Fruit fly (Drosophila melanogaster) whole organism, embryonic: Measurements from ENCODE around the gene CycG.

ENCODE experiments used
- CG11398 ChIP-seq: fragments of 200-800 bp; sonication (Bioruptor generic); optimal IDR thresholded peaks from 2 replicates; lab custom pipeline; 2016; ENCODE audit warnings: missing biosample characterization, missing genetic modification characterization
- CG11456 ChIP-seq: fragments of 200-800 bp; sonication (Bioruptor generic); IDR thresholded peaks from 3 replicates; pipeline ENCODE4 v1.3.6; 2022; ENCODE audit warnings: missing biosample characterization, missing genetic modification characterization
- CG11723 ChIP-seq: fragments of 200-800 bp; sonication (Bioruptor generic); optimal IDR thresholded peaks from 2 replicates; lab custom pipeline; 2017; ENCODE audit warnings: missing biosample characterization, mild to moderate bottlenecking, missing genetic modification characterization
- CG13296 ChIP-seq: fragments of 200-800 bp; sonication (Bioruptor generic); optimal IDR thresholded peaks from 3 replicates; lab custom pipeline; 2018; ENCODE audit warnings: missing biosample characterization, mild to moderate bottlenecking, missing genetic modification characterization
- CG14014 ChIP-seq: fragments of 200-800 bp; sonication (Bioruptor generic); IDR thresholded peaks from 2 replicates; pipeline ENCODE4 v1.3.6; 2022; ENCODE audit warnings: missing biosample characterization, missing genetic modification characterization
- CG1602 ChIP-seq: fragments of 200-800 bp; sonication (Bioruptor generic); optimal IDR thresholded peaks from 3 replicates; lab custom pipeline; 2016; ENCODE audit warnings: missing biosample characterization, missing genetic modification characterization
- CG1647 ChIP-seq: fragments of 200-800 bp; sonication (Bioruptor generic); optimal IDR thresholded peaks from 3 replicates; lab custom pipeline; 2016; ENCODE audit warnings: missing biosample characterization, missing genetic modification characterization
- CG17328 ChIP-seq: fragments of 200-800 bp; sonication (Bioruptor generic); IDR thresholded peaks from 2 replicates; pipeline ENCODE4 v1.3.6; 2022; ENCODE audit warnings: missing biosample characterization, missing genetic modification characterization
- CG1832 ChIP-seq: fragments of 200-800 bp; sonication (Bioruptor generic); optimal IDR thresholded peaks from 2 replicates; lab custom pipeline; 2017; ENCODE audit warnings: missing biosample characterization, mild to moderate bottlenecking, missing genetic modification characterization, inconsistent platforms
- CG30403 ChIP-seq: fragments of 200-800 bp; sonication (Bioruptor generic); optimal IDR thresholded peaks from 3 replicates; lab custom pipeline; 2016; ENCODE audit warnings: missing biosample characterization, missing genetic modification characterization
- CG3163 ChIP-seq: fragments of 200-800 bp; sonication (Bioruptor generic); optimal IDR thresholded peaks from 3 replicates; lab custom pipeline; 2016; ENCODE audit warnings: missing biosample characterization, missing genetic modification characterization
- CG4404 ChIP-seq: fragments of 200-800 bp; sonication (Bioruptor generic); IDR thresholded peaks from 2 replicates; pipeline ENCODE4 v1.3.6; 2022; ENCODE audit warnings: missing biosample characterization, missing genetic modification characterization
- CG4854 ChIP-seq: fragments of 200-800 bp; sonication (Bioruptor generic); optimal IDR thresholded peaks from 2 replicates; lab custom pipeline; 2016; ENCODE audit warnings: missing biosample characterization, missing genetic modification characterization, inconsistent platforms
- CG5953 ChIP-seq: fragments of 200-800 bp; sonication (Bioruptor generic); IDR thresholded peaks from 2 replicates; pipeline ENCODE4 v1.3.6; 2022; ENCODE audit warnings: missing biosample characterization, missing genetic modification characterization
- CG6254 ChIP-seq: fragments of 200-800 bp; sonication (Bioruptor generic); optimal IDR thresholded peaks from 3 replicates; lab custom pipeline; 2017; ENCODE audit warnings: mild to moderate bottlenecking, missing biosample characterization, missing genetic modification reagents, missing genetic modification characterization
- CG6689 ChIP-seq: fragments of 200-800 bp; sonication (Bioruptor generic); IDR thresholded peaks from 2 replicates; pipeline ENCODE4 v1.3.6; 2022; ENCODE audit warnings: missing biosample characterization, missing genetic modification characterization
- CG6813 ChIP-seq: fragments of 200-800 bp; sonication (Bioruptor generic); optimal IDR thresholded peaks from 2 replicates; lab custom pipeline; 2017; ENCODE audit warnings: missing biosample characterization, missing genetic modification characterization, mild to moderate bottlenecking, moderate library complexity, missing genetic modification reagents
- CG7271 ChIP-seq: fragments of 200-800 bp; sonication (Bioruptor generic); optimal IDR thresholded peaks from 2 replicates; lab custom pipeline; 2018; ENCODE audit warnings: missing biosample characterization, mild to moderate bottlenecking, missing genetic modification characterization, moderate library complexity
- CG7372 ChIP-seq: fragments of 200-800 bp; sonication (Bioruptor generic); IDR thresholded peaks from 2 replicates; pipeline ENCODE4 v1.3.6; 2022; ENCODE audit warnings: missing biosample characterization, missing genetic modification characterization
- CG7963 ChIP-seq: fragments of 200-800 bp; sonication (Bioruptor generic); IDR thresholded peaks from 3 replicates; pipeline ENCODE4 v1.3.6; 2022; ENCODE audit warnings: missing biosample characterization, missing genetic modification characterization; ENCODE audit not compliant: partially characterized antibody
- CG7987 ChIP-seq: fragments of 200-800 bp; sonication (Bioruptor generic); optimal IDR thresholded peaks from 2 replicates; lab custom pipeline; 2018; ENCODE audit warnings: missing biosample characterization, mild to moderate bottlenecking, missing genetic modification characterization, moderate library complexity
- D19A ChIP-seq: fragments of 200-800 bp; optimal IDR thresholded peaks from 3 replicates; lab custom pipeline; 2019; ENCODE audit warnings: missing biosample characterization, mild to moderate bottlenecking, missing genetic modification characterization, moderate library complexity
- Dek ChIP-seq: fragments of 200-800 bp; sonication (Bioruptor generic); optimal IDR thresholded peaks from 3 replicates; lab custom pipeline; 2019; ENCODE audit warnings: missing biosample characterization, mild to moderate bottlenecking, missing genetic modification characterization, moderate library complexity
- Fer3 ChIP-seq: fragments of 200-800 bp; sonication (Bioruptor generic); optimal IDR thresholded peaks from 2 replicates; lab custom pipeline; 2018; ENCODE audit warnings: missing biosample characterization, mild to moderate bottlenecking, missing genetic modification characterization, moderate library complexity
- HmgZ ChIP-seq: fragments of 200-800 bp; sonication (Bioruptor generic); optimal IDR thresholded peaks from 2 replicates; lab custom pipeline; 2018; ENCODE audit warnings: missing biosample characterization, mild to moderate bottlenecking, missing genetic modification characterization
- Hr39 ChIP-seq: fragments of >200 bp; optimal IDR thresholded peaks from 2 replicates; lab custom pipeline; 2017
- Hsf ChIP-seq: fragments of 200-800 bp; sonication (Bioruptor generic); optimal IDR thresholded peaks from 3 replicates; lab custom pipeline; 2016; ENCODE audit warnings: missing biosample characterization, missing genetic modification characterization
- NC2α ChIP-seq: fragments of 200-800 bp; sonication (Bioruptor generic); optimal IDR thresholded peaks from 2 replicates; lab custom pipeline; 2016; ENCODE audit warnings: missing biosample characterization, missing genetic modification characterization
- Optix ChIP-seq: fragments of 200-800 bp; sonication (Bioruptor generic); IDR thresholded peaks from 3 replicates; pipeline ENCODE4 v1.3.6; 2022; ENCODE audit warnings: missing biosample characterization, missing genetic modification characterization
- Spps ChIP-seq: fragments of 200-800 bp; sonication (Bioruptor generic); optimal IDR thresholded peaks from 2 replicates; lab custom pipeline; 2018; ENCODE audit warnings: missing biosample characterization, mild to moderate bottlenecking, missing genetic modification characterization
- ac ChIP-seq: fragments of 200-800 bp; sonication (Bioruptor generic); optimal IDR thresholded peaks from 3 replicates; lab custom pipeline; 2017; ENCODE audit warnings: missing biosample characterization, mild to moderate bottlenecking, missing genetic modification characterization
- cas ChIP-seq: fragments of 200-800 bp; sonication (Bioruptor generic); IDR thresholded peaks from 2 replicates; pipeline ENCODE4 v1.3.6; 2022; ENCODE audit warnings: missing biosample characterization, missing genetic modification characterization
- crc ChIP-seq: fragments of 200-800 bp; sonication (Bioruptor generic); optimal IDR thresholded peaks from 2 replicates; lab custom pipeline; 2016; ENCODE audit warnings: missing biosample characterization, missing genetic modification characterization
- danr ChIP-seq: fragments of 200-800 bp; sonication (Bioruptor generic); IDR thresholded peaks from 2 replicates; pipeline ENCODE4 v1.3.6; 2022; ENCODE audit warnings: missing biosample characterization, missing genetic modification characterization
- ewg ChIP-seq: fragments of 200-800 bp; sonication (Bioruptor generic); optimal IDR thresholded peaks from 3 replicates; lab custom pipeline; 2017; ENCODE audit warnings: mild to moderate bottlenecking, missing biosample characterization, missing genetic modification reagents, missing genetic modification characterization
- exex ChIP-seq: fragments of 200-800 bp; sonication (Bioruptor generic); optimal IDR thresholded peaks from 4 replicates; lab custom pipeline; 2018; ENCODE audit warnings: missing biosample characterization, mild to moderate bottlenecking, missing genetic modification characterization, moderate library complexity
- fd96Cb ChIP-seq: fragments of 200-800 bp; sonication (Bioruptor generic); optimal IDR thresholded peaks from 2 replicates; lab custom pipeline; 2018; ENCODE audit warnings: missing biosample characterization, mild to moderate bottlenecking, missing genetic modification characterization, moderate library complexity
- fru ChIP-seq: fragments of >200 bp; optimal IDR thresholded peaks from 2 replicates; lab custom pipeline; 2017
- gem ChIP-seq: fragments of 200-800 bp; sonication (Bioruptor generic); optimal IDR thresholded peaks from 2 replicates; lab custom pipeline; 2019; ENCODE audit warnings: missing biosample characterization, mild to moderate bottlenecking, missing genetic modification characterization, moderate library complexity
- gt ChIP-seq: fragments of 200-800 bp; sonication (Bioruptor generic); IDR thresholded peaks from 2 replicates; pipeline ENCODE4 v1.3.6; 2022; ENCODE audit warnings: missing biosample characterization, missing genetic modification characterization
- knrl ChIP-seq: fragments of 200-800 bp; sonication (Bioruptor generic); IDR thresholded peaks from 3 replicates; pipeline ENCODE4 v1.3.6; 2022; ENCODE audit warnings: missing biosample characterization, missing genetic modification characterization; ENCODE audit not compliant: partially characterized antibody
- otp ChIP-seq: fragments of 200-800 bp; sonication (Bioruptor generic); IDR thresholded peaks from 3 replicates; pipeline ENCODE4, ENCODE4 v1.3.6; 2022; ENCODE audit warnings: missing biosample characterization, missing genetic modification characterization
- pfk ChIP-seq: fragments of 200-800 bp; sonication (Bioruptor generic); optimal IDR thresholded peaks from 2 replicates; lab custom pipeline; 2018; ENCODE audit warnings: missing biosample characterization, mild to moderate bottlenecking, missing genetic modification characterization, moderate library complexity
- sd ChIP-seq: fragments of 200-800 bp; sonication (Bioruptor generic); optimal IDR thresholded peaks from 3 replicates; lab custom pipeline; 2018; ENCODE audit warnings: missing biosample characterization, mild to moderate bottlenecking, missing genetic modification characterization, moderate library complexity
- sim ChIP-seq: fragments of 200-800 bp; sonication (Bioruptor generic); IDR thresholded peaks from 2 replicates; pipeline ENCODE4 v1.3.6; 2022; ENCODE audit warnings: missing biosample characterization, missing genetic modification characterization
- so ChIP-seq: fragments of 200-800 bp; sonication (Bioruptor generic); IDR thresholded peaks from 3 replicates; pipeline ENCODE4 v1.3.6; 2022; ENCODE audit warnings: missing biosample characterization, missing genetic modification characterization
- sqz ChIP-seq: fragments of 200-800 bp; sonication (Bioruptor generic); optimal IDR thresholded peaks from 3 replicates; lab custom pipeline; 2018; ENCODE audit warnings: missing biosample characterization, mild to moderate bottlenecking, missing genetic modification characterization
- sug ChIP-seq: fragments of 200-800 bp; optimal IDR thresholded peaks from 2 replicates; lab custom pipeline; 2019; ENCODE audit warnings: missing biosample characterization, mild to moderate bottlenecking, missing genetic modification characterization, moderate library complexity
- usp ChIP-seq: fragments of >200 bp; optimal IDR thresholded peaks from 2 replicates; lab custom pipeline; 2017; ENCODE audit warnings: missing biosample characterization, missing genetic modification characterization
- zf30C ChIP-seq: fragments of 200-800 bp; sonication (Bioruptor generic); optimal IDR thresholded peaks from 3 replicates; lab custom pipeline; 2018; ENCODE audit warnings: missing biosample characterization, mild to moderate bottlenecking, missing genetic modification characterization
- zfh1 ChIP-seq: fragments of 200-800 bp; sonication (Bioruptor generic); IDR thresholded peaks from 3 replicates; pipeline ENCODE4 v1.3.6; 2022; ENCODE audit warnings: missing biosample characterization, missing genetic modification characterization

Gene CycG

dm6 chr3R:31606242-31607143 is 6.0 kb downstream of the CycG start:
- TF ChIP-seq CG5953 (no peak), exex (tag; lab: Kevin White, UChicago) (no peak), CG30403 (GFP tag; lab: Kevin White, UChicago) (no peak), usp (no peak), gt (GFP tag; lab: Robert Waterston, UW) (0 out of 2 replicates have a peak, but pooled peaks have one; percentile 8), CG7987 (GFP tag; lab: Kevin White, UChicago) (no peak), knrl (GFP tag; lab: Robert Waterston, UW) (no peak), sd (peak; percentile 5), Spps (tag; lab: Kevin White, UChicago) (no peak), sim (GFP tag; lab: Robert Waterston, UW) (no peak), ewg (no peak), NC2α (GFP tag; lab: Kevin White, UChicago) (no peak), fd96Cb (no peak), otp (GFP tag; lab: Robert Waterston, UW) (no peak), so (GFP tag; lab: Robert Waterston, UW) (no peak), Optix (GFP tag; lab: Robert Waterston, UW) (no peak), CG7963 (no peak), crc (GFP tag; lab: Kevin White, UChicago) (no peak), zfh1 (no peak), CG6689 (GFP tag; lab: Robert Waterston, UW) (no peak), CG1647 (GFP tag; lab: Kevin White, UChicago) (no peak), CG17328 (GFP tag; lab: Robert Waterston, UW) (no peak), CG6254 (GFP tag; lab: Kevin White, UChicago) (no peak), pfk (GFP tag; lab: Kevin White, UChicago) (peak; percentile 30), ac (GFP tag; lab: Kevin White, UChicago) (peak; percentile 57), CG1602 (GFP tag; lab: Kevin White, UChicago) (no peak), fru (lab: Kevin White, UChicago) (no peak), CG11723 (GFP tag; lab: Kevin White, UChicago) (no peak), zf30C (GFP tag; lab: Kevin White, UChicago) (no peak), CG4404 (no peak), CG11398 (GFP tag; lab: Kevin White, UChicago) (no peak), CG4854 (GFP tag; lab: Kevin White, UChicago) (no peak), CG6813 (GFP tag; lab: Kevin White, UChicago) (no peak), CG11456 (GFP tag; lab: Robert Waterston, UW) (no peak), D19A (tag; lab: Kevin White, UChicago) (peak; percentile 13), CG14014 (GFP tag; lab: Robert Waterston, UW) (no peak), Hsf (GFP tag; lab: Kevin White, UChicago) (no peak), Hr39 (lab: Kevin White, UChicago) (no peak), CG7372 (no peak), CG3163 (no peak), danr (no peak), sug (tag; lab: Kevin White, UChicago) (no peak), CG13296 (no peak), Fer3 (tag; lab: Kevin White, UChicago) (no peak), HmgZ (tag; lab: Kevin White, UChicago) (no peak), CG7271 (tag; lab: Kevin White, UChicago) (no peak), CG1832 (no peak), cas (GFP tag; lab: Robert Waterston, UW) (no peak), sqz (GFP tag; lab: Kevin White, UChicago) (peak; percentile 26), Dek (no peak), gem (no peak)
